Worm (Caenorhabditis elegans): ENCODE results near the gene Y45G12B.3.

Gene Y45G12B.3

DNA sequence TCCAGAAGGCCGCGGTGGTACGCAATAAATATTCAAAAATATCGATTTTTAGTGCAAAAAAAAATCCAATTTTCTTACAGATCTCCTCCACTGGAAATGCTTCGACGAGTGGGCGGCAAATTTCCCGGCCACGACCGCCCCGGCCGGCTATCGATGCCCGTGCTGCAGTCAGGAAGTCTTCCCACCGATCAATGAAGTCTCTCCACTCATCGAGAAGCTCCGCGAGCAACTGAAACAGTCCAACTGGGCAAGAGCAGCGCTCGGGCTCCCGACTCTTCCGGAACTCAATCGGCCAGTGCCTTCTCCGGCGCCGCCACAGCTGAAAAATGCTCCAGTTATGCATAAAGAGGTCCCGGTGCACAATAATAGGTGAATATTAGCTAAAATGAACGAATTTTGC is at the start of gene Y45G12B.3:
Y45G12B.3 (minus strand) TSS at position 320 of the 400 bp plus-strand sequence.
- TF ChIP-seq dao-5 (tag; optimal IDR thresholded peaks at IDR 0.05) (no peak), him-1 (tag; optimal IDR thresholded peaks at IDR 0.05) (no peak), W03F9.2 (tag; optimal IDR thresholded peaks at IDR 0.05) (no peak)

DNA sequence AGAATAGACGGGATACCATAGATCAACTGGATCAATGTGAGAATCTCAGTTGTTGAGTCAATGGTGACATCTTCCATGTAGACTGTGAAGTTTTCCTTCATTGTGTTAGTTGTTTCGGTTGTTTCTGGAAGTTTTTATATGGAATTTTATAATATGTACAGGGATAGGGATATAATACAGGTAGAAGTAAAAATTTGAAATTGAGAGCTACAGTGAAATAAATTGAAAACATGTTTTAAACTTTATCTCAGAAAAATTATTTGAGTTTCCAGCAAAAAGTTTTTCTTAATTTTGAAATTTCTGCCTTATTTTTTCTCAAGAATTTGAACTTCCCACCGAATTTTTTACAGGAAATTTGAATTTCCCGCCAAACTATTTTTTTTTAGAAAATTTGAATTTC is 46.2 kb upstream of the Y45G12B.3 start, which contains the start of gene srg-62:
srg-62 (minus strand) TSS at position 101 of the 400 bp plus-strand sequence.
- TF ChIP-seq W03F9.2 (tag; optimal IDR thresholded peaks at IDR 0.05) (no peak), dao-5 (tag; optimal IDR thresholded peaks at IDR 0.05) (no peak), him-1 (tag; optimal IDR thresholded peaks at IDR 0.05) (no peak)

DNA sequence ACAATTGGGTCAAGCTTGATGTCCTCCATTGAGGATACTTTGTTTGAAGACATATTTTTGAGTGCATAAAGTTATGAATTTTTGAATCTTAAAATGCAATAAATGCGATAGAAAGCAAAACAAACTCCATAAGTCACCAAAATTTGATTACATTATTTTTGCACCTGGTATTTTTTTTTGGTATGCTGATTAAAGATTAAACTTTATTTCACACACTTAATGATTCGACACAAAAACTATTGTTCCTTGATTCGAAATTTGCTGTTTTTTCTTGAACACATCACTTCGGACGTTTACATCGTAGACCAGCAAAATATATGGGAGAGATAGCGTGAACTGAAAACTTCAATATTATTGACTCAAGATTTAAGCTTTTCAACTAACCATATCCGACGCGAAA is 44.2 kb upstream of the Y45G12B.3 start, which contains the start of gene srg-61:
srg-61 (minus strand) TSS at position 101 of the 400 bp plus-strand sequence.
- TF ChIP-seq him-1 (tag; optimal IDR thresholded peaks at IDR 0.05): no peak
- no peak for TF ChIP-seq W03F9.2 (tag; optimal IDR thresholded peaks at IDR 0.05)
- TF ChIP-seq dao-5 (tag; optimal IDR thresholded peaks at IDR 0.05): no peak

DNA sequence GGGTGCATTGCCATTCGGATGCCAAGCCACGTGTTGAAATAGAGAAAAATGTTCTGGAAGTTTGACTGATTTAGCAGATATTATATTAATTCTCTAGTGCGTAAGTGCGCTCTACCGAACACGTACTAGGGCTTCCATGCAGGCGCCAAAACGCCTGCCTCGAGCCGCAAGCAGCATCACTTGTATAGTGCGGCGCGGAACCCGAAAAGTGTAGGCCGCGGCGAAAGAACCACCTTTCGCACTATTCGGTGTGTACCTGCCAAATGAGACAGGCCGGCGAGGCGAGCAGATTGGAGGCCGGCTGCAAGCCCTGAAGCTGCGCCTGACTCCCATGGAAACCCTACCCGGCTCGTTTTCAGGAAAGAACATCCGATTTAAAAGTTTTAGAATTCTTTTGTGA is 43.6 kb upstream of the Y45G12B.3 start:
- TF ChIP-seq him-1 (tag; optimal IDR thresholded peaks at IDR 0.05): no peak

DNA sequence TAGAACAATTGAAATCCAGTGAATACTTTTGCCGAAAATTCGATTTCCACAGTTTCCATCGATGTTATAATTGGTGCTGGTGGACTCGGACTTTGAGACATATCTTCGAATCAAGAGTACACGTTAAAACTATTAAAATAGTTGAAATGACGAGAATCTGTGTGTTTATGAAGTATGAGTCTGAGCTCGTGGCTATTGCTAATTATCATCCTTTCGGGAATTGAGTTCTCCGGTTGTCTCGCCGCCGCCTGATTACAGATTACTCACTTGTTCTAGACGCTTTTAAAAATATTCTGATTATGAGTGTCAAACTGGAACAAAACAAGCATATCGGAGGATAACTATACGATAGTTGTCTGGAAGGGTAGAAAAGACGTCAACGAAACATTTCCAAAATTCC is 42.1 kb upstream of the Y45G12B.3 start, which contains the start of gene srg-56:
srg-56 (minus strand) TSS at position 101 of the 400 bp plus-strand sequence.
- TF ChIP-seq W03F9.2 (tag; optimal IDR thresholded peaks at IDR 0.05) (no peak), him-1 (tag; optimal IDR thresholded peaks at IDR 0.05) (no peak), dao-5 (tag; optimal IDR thresholded peaks at IDR 0.05) (no peak)

DNA sequence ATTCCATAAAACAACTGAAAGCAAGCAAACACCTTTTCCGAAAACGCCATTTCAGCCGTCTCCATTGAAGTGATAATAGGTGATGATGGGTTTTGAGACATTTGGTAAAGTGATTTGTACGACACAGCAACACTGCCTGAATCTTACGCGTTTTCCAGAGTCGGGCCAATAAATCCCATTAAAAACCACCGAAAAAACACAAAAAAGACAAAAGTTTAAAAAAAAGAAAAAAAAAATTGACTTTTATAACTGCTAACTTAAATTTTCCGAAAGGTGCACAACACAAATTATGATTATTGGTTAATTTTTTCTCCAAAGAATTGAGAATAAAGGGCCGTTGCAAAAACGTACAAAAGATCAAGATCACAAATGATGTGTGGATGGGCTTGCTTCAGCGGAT is 38.3 kb upstream of the Y45G12B.3 start, which contains the start of gene srg-57:
srg-57 (minus strand) TSS at position 101 of the 400 bp plus-strand sequence.
- TF ChIP-seq W03F9.2 (tag; optimal IDR thresholded peaks at IDR 0.05) (no peak), him-1 (tag; optimal IDR thresholded peaks at IDR 0.05) (no peak), dao-5 (tag; optimal IDR thresholded peaks at IDR 0.05) (no peak)

DNA sequence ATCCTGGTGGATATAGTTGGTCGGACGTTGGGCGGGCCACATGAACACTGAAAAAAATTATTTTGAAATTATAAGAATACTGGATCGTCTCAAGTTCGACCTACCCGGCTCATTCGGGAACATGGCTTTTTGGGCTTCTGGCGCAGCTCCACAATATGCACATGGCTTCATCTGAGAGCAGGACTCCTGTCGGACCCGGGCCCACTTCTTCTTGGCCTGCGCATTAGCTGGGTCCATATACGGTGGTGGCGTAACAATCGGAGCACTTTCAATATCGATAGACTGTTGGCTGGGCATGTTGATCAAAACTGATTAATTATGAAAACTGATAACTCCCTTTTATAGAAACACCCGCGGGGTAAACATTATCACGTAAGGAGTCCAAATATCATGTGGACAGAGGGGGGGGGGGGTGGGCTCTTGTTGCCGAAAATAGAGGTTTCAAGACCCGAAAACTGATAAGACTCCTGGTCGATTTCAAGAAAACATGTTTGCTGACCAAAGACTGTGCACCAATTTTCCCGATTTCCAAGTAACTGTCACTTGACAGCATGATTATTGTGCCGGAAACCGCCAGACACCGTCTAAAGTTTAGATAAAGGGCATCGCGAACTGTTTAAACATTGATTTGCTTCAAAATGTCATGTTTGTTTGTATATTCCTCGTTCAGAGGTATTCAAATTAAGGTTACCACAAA is 34.9 kb upstream of the Y45G12B.3 start, which contains the start of gene dod-3:
dod-3 (minus strand) TSS at position 315 of the 697 bp plus-strand sequence.
- TF ChIP-seq W03F9.2 (tag; optimal IDR thresholded peaks at IDR 0.05): no peak
- TF ChIP-seq dao-5 (tag; optimal IDR thresholded peaks at IDR 0.05): no peak
- TF ChIP-seq him-1 (tag; optimal IDR thresholded peaks at IDR 0.05): no peak

DNA sequence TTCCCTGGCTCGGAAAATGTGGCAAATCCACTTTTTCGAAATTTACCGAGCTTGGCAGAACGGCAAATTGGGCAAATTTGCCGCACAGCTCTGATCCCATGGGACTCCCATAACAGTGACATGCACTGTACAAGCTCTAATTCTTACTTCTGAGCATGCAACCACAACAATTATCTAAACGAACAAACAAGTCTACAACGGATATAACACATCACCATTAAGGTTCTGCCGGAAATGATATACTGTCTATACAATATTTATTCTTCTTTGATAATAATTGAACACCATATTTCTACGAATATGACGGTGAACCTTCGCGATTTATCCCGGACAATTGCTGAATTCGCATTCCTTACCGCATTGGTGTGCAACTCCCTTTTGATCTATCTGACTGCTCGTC is 32.2 kb upstream of the Y45G12B.3 start, which contains the start of gene str-33:
str-33 (plus strand) TSS at position 301 of the 400 bp plus-strand sequence.
- TF ChIP-seq W03F9.2 (tag; optimal IDR thresholded peaks at IDR 0.05): no peak
- TF ChIP-seq dao-5 (tag; optimal IDR thresholded peaks at IDR 0.05): no peak
- TF ChIP-seq him-1 (tag; optimal IDR thresholded peaks at IDR 0.05): no peak

DNA sequence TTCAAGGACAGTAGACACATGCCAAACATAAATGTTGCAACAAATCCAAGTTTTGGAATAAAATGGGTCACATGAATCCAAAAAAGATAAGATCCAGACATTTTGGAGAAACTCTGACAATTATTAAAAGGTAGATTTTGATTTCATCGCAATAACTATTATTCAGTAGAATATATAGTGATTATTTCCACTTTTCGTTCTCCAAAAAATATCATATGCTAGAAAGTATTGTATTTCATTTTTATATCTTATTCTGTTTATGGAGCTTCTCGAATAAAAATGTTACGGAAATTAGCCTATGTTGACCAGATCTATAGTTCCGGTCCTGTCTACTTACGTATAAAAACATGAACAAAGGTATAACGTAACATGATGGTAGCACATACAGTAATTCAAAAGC is 31.0 kb upstream of the Y45G12B.3 start, which contains the start of gene str-13:
str-13 (minus strand) TSS at position 101 of the 400 bp plus-strand sequence.
- TF ChIP-seq W03F9.2 (tag; optimal IDR thresholded peaks at IDR 0.05) (no peak), dao-5 (tag; optimal IDR thresholded peaks at IDR 0.05) (no peak), him-1 (tag; optimal IDR thresholded peaks at IDR 0.05) (no peak)

DNA sequence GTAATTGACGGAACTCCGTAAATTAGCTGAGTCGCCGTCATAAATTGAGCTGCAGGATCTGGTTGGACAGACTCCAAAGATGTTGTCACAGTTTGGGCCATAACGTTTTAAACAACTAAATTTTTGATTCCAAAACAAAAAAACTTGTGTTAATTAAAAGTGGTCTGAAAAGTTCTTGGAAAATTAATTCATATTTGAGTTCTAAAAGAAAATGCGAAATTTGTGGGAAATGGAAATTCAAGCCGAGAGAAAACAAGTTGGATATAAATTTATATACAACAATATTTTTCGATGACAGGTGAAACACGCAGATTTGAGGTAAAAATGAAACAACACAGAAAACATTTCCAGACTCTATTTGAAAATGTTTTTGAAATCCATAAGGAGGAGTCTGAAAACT is 29.2 kb upstream of the Y45G12B.3 start, which contains the start of gene srg-59:
srg-59 (minus strand) TSS at position 101 of the 400 bp plus-strand sequence.
- no peak for TF ChIP-seq him-1 (tag; optimal IDR thresholded peaks at IDR 0.05)
- no peak for TF ChIP-seq dao-5 (tag; optimal IDR thresholded peaks at IDR 0.05)
- no peak for TF ChIP-seq W03F9.2 (tag; optimal IDR thresholded peaks at IDR 0.05)

DNA sequence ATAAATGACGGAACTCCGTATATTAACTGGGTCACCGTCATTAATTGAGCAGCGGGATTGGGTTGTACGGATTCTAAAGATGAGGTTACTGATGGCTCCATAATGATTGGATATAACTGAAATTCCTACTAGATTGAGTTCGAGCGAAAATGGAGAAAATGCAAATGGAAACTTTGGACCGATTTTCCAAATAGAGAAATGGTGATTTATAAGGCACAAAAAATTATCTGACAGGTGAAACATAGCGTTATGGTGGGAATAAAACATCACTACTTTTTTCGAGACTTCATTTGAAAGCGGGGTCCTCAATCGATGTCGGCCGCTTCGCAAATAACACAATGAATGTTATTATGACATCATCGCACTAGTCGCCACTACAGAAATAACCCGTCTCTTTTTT is 26.5 kb upstream of the Y45G12B.3 start, which contains the start of gene srg-60:
srg-60 (minus strand) TSS at position 101 of the 400 bp plus-strand sequence.
- TF ChIP-seq dao-5 (tag; optimal IDR thresholded peaks at IDR 0.05): no peak
- no peak for TF ChIP-seq W03F9.2 (tag; optimal IDR thresholded peaks at IDR 0.05)
- no peak for TF ChIP-seq him-1 (tag; optimal IDR thresholded peaks at IDR 0.05)

DNA sequence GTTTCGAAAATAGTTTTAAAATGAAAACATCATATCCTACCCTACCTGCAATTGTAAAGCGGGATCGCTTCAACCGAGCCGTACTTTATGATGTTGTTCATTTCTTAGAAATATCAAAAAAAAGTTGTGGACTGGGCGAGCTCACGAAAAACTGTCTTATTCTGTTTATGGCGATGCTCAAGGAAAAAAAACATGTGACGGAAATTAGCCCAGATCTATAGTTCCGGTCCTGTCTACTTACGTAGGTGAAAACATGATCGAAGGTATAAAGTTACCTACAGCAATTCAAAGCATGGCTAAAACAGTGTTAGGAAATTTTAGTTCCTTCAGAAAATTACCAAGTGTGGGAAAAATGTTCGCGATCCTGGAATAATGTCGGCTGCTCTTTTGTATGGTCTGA is 24.7 kb upstream of the Y45G12B.3 start, which contains the start of gene srt-27:
srt-27 (minus strand) TSS at position 101 of the 400 bp plus-strand sequence.
- TF ChIP-seq W03F9.2 (tag; optimal IDR thresholded peaks at IDR 0.05) (no peak), dao-5 (tag; optimal IDR thresholded peaks at IDR 0.05) (no peak), him-1 (tag; optimal IDR thresholded peaks at IDR 0.05) (no peak)

DNA sequence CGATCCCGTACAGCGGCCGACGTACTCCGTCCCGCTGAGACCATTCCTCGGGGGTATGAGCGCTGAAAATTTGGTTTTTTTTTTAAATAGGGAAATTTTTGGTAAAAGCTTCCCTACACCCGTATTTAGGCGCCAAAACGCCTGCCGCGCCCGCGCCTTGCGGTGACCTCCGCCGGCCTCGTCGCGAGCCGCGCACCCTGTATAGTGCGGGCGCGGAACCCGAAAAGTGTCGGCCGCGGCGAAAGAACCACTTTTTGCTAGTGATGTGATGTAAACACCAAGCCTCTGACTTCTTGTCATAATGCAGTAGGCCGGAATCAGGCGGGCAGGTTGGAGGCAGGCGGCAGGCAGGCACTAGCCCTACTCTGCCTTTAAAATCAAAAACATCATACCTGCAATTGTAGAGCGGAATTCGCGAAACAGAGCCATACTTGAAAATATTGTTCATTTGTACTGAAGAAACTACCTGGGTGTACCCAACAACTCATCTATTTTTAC is 22.7 kb upstream of the Y45G12B.3 start, which contains the start of gene srt-29:
srt-29 (minus strand) TSS at position 448 of the 498 bp plus-strand sequence.
- TF ChIP-seq W03F9.2 (tag; optimal IDR thresholded peaks at IDR 0.05) (no peak), dao-5 (tag; optimal IDR thresholded peaks at IDR 0.05) (no peak), him-1 (tag; optimal IDR thresholded peaks at IDR 0.05) (no peak)

DNA sequence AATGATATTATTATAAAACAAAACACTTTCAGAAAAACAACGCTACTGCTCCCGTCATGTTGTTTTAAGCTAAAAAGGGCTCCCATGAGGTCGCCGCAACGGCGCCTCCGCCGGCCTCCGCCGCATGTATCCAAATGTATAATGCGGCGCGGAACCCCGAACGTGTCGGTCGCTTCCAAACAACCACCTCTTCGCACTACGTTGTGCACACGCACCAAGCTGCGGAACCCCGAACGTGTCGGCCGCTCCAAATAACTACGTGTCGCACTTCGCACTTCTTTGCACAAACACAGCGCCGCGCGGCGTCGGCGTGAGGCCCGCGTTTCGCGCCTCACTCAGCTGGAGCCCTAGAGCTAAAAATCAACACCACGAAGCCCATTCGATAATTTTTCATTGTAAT is 20.9 kb upstream of the Y45G12B.3 start:
- TF ChIP-seq W03F9.2 (tag; optimal IDR thresholded peaks at IDR 0.05) (no peak), dao-5 (tag; optimal IDR thresholded peaks at IDR 0.05) (no peak), him-1 (tag; optimal IDR thresholded peaks at IDR 0.05) (no peak)
